Fruit fly (Drosophila melanogaster): ENCODE data around the gene neo.
A peak's percentile ranks its signal among the peaks of the same experiment; 100 is the strongest.

Gene neo

DNA sequence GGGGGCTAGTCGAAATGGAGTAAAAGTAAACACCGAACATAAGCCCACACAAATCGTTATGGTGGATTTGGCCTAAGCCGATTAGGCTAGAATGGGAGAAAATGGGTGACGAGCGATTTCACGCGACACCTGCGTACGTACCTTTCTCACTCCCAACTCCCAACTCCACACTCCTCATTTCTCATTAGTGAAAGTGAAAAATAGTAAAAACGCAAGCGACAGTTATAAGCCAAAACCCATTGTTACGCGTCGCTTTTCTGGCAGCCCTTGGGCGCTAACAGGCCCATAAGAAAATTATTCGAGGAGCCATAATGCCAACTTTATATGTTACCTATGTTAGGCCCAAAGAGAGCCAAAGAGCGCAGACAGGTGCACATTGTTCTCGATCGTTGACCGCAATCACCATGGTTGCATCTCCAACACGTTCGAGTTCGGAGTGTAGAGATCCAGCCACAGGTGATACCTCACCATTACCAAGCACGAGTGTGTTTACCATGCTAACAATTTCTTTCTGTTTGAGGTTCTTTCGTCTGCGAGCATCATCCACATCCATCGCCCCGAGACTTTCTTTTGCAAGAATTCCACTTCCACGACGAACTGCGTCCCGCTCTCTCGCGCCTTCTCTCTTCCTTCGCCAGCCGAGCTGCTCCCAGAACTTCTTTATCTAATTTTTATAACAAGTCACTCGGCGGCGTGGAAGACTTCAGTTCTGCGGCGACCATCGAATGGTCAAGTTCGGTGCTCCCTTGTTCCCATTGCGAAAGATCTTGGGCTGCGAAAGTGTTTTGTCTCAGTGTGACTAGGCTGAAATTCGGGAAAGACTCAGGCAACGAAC lies at the start of gene neo:
Gene neo (plus strand): TSS at position 698 of the 835 bp plus-strand sequence.
- TF ChIP-seq noc (tag; optimal IDR thresholded peaks at IDR 0.05): no peak

DNA sequence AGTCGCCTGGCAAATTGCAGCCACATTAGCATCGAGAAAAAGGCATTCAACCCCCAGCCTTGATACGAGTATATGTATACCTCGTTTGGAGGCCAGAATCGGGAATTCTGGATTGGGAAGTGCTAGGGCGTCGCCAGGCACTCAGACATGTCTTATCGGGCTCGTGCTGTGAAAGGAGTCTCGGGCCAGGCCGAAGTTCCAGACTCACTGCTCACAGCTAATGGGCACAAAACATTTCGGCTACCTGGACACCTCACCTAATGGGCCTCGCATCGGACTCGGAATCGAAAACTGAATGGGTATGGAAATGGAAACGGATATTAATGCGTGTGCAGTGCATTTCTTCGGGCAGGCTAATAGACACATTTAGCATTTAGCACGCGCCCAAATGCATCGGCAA lies 48.0 kb upstream of the neo start:
- no peak for TF ChIP-seq noc (tag; optimal IDR thresholded peaks at IDR 0.05)

DNA sequence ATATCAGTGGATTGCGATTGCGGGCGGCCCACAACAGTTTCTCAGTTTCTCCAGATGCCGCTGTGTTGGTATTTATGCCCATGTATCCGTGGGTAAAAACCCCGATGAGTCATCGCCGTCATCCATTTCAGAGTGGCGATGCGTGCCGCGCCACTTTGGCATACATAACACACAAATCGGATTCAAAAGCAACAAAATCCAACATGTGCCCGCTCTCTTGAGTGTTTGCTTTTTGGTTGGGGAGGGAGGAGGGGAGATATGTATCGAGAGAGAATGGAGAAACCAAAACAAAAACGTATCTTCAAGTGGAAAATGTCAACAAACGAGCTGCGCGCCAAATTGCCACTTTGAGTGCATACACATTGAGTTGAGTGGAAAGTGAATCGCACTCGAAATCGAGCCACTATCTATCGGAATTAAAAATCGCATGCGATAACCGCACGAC lies 47.3 kb upstream of the neo start:
- TF ChIP-seq noc (tag; optimal IDR thresholded peaks at IDR 0.05): no peak

DNA sequence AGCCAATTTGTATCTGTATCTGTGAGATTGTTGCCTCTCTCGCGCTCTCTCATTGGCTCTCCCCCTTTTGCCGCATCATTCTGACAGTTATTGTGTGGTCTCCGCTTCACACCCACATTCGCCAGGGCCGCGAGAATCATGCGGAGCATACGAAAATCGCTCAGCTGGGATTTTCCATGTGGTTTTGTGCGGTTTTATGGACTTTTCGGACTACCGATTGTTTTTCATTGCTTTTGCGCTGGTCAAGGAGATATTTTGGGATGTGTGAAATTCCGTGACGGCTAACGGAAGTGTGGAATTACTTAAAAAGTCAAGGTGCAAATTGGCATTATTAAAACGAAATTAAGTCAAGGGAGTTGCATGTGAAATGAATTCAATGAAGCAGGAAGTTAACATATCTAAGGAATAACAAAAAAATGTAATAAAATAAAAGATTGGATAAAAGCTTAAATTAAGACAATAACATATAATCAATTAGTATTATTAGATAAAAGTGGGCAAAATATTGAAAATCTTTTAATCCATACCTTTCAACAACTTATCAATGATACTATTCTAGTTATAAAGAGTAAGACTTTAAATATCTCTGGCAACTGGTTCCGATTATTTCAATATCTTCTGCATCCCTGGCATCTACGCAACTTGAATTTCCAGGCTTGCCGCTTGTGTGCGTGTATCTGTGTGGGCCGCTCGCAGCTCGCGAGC lies 46.7 kb upstream of the neo start:
- peak; percentile 34 for TF ChIP-seq noc (tag; optimal IDR thresholded peaks at IDR 0.05)

DNA sequence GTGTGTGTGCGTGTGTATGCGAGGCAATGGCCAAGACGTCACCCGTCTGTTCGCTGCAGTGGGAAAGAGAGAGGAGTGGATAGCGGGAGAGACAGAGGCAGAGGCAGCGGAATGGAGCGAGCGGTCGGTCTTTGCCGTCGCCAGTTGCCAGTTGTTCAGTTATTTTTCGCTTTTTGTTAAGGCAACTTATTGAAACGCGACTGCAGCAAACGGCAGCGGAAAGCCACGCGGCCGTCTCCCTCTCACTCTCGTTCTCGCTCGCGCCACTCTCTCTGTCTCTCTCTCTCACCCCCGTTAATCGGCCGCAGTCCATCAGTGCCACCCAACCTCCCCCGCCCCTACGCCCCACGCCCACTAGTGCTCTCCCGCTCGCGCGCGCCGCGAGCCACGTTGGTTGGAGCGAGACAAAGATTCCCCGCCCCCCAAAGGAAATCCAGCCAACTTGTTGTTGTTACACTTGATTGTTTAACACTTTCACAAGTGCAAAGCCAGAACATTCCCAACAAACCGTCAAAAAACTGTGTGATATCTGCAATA lies 46.1 kb upstream of the neo start:
- TF ChIP-seq noc (tag; optimal IDR thresholded peaks at IDR 0.05): peak; percentile 39

DNA sequence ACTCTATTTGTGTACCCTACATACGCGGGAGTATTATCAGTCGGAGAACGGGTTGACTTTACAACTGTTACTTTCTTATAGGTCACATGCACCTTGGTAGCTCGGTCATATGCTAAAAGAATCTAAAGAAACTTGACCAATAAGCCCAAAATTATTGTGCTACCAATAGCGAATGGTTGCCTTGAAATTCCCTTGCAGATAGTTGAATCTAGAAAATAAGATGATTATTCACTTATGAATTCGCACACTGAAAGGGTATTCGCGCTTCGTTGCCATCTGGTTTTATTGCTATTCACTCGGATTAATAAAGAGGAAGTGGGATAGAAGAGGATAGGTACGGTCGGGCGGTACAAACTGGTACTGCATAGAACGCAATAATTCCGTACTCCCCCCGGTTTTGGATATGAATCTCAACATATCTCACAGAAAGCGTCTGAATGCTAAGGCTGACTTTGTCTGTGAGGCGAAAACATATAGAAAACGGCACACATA lies 45.1 kb upstream of the neo start:
- peak; percentile 91 for TF ChIP-seq noc (tag; optimal IDR thresholded peaks at IDR 0.05)

DNA sequence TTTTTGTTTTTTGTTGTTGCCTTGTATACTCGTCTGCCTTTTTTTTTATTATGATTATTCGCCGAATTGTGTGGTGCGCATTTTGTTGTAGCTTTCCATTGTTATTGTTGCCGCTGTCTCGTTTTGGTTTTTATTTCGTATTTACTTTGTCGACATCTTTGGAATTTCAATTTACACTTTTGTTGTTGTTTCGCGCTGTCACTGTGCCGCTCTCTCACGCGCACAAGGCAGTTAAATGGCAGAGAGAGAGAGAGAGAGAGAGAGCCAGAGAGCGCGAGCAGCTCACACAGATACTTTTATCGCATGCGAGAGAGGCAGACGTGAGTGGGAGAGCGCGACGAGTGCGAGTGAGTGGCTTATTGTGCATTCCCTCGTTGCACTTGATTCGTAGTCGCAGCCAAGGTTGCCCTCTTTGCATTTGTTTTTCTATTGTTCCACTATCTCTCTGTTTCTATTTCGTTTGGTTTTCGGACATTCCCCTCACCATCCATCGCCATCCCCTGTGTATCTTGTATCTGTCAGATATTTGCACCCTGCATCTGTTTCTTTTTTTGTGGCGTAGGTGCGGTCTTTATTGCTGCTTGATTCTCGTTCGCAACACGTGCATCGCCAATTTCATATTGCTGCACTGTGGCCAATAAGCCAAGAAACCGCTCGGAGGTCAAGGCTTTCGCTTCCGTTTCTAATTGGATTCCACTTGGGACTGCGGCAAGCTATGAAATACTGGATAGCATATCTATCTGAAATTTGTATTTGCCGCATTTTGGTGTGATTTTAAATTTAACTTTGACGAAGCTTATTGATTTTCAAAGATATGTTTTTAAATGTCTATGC lies 44.4 kb upstream of the neo start:
- no peak for TF ChIP-seq noc (tag; optimal IDR thresholded peaks at IDR 0.05)

DNA sequence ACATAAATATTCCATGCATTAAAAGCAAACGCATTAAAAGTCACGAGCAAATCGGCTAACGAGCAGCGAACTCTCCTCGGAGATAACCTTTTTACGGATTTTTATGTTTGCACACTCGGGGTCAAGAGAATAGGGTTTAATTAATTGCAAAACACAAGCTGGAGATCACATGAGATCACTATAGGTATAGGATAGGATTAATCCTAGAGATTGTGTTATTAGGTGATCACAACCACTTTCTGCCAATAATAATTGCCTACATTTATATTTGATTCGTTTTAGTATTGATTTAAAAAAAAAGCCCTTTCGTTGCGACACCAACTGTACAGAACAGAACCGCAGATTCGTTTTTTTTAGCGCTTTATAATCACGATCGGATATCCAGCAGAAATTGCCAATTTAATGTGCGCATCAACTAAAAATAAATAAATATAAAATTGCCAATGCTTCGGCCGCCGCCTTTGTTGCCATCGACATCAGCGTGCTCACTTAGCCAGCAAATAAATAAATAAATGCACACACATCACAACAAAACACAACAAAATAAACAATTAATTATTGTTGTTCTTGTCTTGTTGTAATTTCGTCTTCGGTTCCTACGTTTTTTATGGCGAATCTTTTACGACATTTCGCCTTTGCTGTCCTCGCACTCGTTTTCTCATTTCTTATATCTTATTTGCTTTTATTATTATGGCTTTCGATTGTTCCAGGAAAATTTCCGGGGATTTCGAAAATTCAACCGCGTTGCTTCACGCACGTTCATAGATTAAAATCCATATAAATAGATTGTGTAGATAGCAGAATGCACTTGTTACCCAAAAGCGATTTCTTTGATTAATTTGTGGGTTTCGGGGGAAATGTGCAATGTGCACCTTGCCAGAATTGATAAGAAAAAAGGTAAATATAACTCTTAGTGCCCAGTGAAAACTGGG lies 42.9 kb upstream of the neo start:
- peak; percentile 14 for TF ChIP-seq noc (tag; optimal IDR thresholded peaks at IDR 0.05)

DNA sequence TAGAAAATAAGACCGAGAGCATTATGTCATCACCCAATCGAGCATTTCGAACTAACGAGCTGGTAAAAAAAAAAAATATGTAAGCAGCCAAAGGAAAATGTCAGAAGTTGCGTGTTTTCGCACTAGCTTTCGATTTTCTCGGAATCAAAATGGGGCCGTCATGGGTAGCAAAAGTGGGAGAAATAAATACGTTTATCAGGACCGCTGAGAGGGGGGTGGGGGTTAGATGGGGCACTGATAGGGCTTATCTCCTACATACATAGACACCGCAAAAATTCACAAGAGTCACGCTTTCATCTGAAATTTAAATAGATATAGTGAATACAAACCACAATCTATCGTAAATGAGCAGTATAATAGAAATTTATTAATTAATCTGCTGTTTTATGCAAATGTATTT lies 41.7 kb upstream of the neo start:
- TF ChIP-seq noc (tag; optimal IDR thresholded peaks at IDR 0.05): no peak

DNA sequence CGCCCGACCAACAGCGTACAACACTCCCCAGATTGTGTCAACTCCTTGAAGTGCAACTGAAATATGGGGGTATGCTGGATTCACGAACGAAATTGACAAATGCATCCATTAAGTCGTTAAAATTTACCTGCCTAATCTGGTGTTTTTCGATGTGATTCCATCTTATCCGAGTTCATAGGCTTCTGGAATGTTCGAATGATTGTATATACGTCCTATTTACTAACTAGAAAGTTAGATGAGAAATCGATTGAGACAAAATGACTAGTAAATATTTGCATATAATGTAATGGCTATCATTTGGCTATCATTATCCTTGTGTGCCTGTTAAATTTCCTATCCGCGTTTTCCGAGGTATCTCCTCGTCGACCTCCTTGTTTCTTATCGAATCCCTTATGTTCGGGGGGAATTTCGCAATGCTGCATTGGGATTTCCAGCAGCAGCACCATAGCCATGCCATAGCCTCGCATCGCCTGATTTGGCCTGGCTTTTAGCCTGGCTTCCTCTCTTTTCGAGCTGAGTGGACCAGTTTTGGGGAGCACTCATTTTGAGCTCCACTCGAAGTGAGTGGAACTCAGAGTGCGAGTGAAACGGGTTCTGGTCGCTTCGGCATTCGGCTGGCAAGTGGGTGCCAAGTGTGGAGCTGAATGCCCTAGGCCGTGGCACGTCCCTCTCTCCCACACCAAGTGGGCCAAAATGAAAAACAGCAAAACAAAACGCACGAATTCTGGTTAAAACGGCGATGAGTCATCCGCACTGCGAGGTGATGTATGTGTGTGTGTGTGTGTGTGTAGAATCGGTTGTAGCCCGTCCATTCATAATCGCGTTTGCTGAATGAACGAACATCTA lies 40.6 kb upstream of the neo start:
- no peak for TF ChIP-seq noc (tag; optimal IDR thresholded peaks at IDR 0.05)

DNA sequence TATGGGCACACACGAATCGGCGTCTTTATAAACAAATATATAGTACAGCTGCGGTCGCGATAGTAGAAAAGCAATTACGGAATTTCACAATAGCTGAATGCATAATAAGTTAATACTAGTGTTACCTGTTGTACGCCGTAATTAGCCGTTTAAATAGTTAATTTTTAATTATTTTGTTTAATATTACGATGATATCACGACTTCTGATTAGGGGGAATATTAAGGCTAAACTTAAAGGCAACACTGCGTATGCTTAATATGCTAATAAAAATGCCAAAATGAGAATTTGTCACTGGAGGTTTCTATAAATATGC lies 40.0 kb upstream of the neo start:
- TF ChIP-seq noc (tag; optimal IDR thresholded peaks at IDR 0.05): peak; percentile 63

DNA sequence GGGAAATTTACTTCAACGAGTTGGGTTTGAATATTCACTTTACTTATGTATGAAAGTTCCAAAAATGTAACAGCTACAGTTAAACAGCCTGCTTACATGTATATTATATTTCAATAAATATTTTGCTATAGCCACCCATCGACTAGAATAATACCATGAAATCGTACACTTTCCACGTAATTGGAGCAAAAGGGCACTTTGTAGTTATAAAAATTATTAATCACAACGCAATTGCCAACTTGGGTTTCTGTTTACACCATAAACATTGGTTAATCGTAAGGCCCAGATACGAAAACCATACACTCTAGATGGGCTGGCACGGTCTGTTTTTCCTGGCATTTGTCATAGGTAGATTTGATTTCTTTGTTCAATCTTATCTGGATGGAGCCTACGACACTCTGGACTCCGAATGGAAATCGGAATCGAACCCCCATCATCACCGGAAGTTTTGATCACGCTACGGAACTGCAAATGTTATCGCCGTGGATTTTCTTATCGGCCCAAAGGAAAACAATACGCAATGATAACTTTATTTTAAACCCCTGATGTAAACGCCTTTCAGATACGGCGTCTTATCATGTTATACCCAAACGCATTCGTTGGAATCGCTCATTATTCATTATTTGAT lies 38.4 kb upstream of the neo start, which contains the start of gene fig:
Gene fig (minus strand): TSS at position 51 of the 628 bp plus-strand sequence.
- no peak for TF ChIP-seq noc (tag; optimal IDR thresholded peaks at IDR 0.05)

DNA sequence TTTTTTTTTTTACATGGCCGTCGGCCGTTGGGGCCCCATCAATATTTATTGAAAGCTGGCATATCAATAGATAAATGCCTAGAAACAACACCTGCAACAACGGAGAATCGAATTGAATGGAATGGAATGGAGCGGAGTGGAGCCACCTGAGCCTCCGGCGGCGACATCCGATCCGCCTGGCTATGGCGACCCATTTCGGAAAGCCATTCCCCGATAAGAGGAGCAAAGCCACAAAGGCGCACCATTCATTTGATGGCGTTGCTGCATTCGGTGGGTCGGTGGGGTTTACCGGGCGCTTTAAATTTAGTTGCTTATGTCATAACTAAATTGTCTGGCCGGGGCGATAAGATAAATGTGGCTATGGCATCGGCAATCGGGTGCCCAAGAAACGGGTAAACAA lies 37.1 kb upstream of the neo start:
- no peak for TF ChIP-seq noc (tag; optimal IDR thresholded peaks at IDR 0.05)
